Worm (Caenorhabditis elegans): ENCODE measurements around the gene D1005.6.

Gene D1005.6

ce11 chrX:1454385-1454784 is 10.2 kb downstream of the D1005.6 start:
- TF ChIP-seq egl-27 (tag; optimal IDR thresholded peaks at IDR 0.05): peak; percentile 90
- peak; percentile 74 for TF ChIP-seq nhr-43 (tag; optimal IDR thresholded peaks at IDR 0.05; ENCODE audit: poor library complexity, severe bottlenecking)
- peak; percentile 57 for TF ChIP-seq R02D3.7 (tag; optimal IDR thresholded peaks at IDR 0.05)
- peak; percentile 98 for TF ChIP-seq nhr-25 (tag; optimal IDR thresholded peaks at IDR 0.05)
- no peak for TF ChIP-seq ceh-16 (tag; optimal IDR thresholded peaks at IDR 0.05)
- no peak for TF ChIP-seq nhr-67 (tag; optimal IDR thresholded peaks at IDR 0.05)
- peak; percentile 88 for TF ChIP-seq nfya-1 (tag; optimal IDR thresholded peaks at IDR 0.05; ENCODE audit: insufficient read depth)
- peak; percentile 83 for TF ChIP-seq elt-2 (tag; optimal IDR thresholded peaks at IDR 0.05)
- no peak for TF ChIP-seq nhr-237 (tag; optimal IDR thresholded peaks at IDR 0.05)
- TF ChIP-seq unc-62 (GFP tag; optimal IDR thresholded peaks at IDR 0.05): peak; percentile 64
- peak; percentile 6 for TF ChIP-seq elt-1 (tag; optimal IDR thresholded peaks at IDR 0.05)
- no peak for TF ChIP-seq nhr-12 (tag; optimal IDR thresholded peaks at IDR 0.05)
- TF ChIP-seq pqm-1 (tag; optimal IDR thresholded peaks at IDR 0.05): peak; percentile 55
- peak; percentile 81 for TF ChIP-seq ceh-82 (tag; optimal IDR thresholded peaks at IDR 0.05)
- TF ChIP-seq fos-1 (tag; optimal IDR thresholded peaks at IDR 0.05): peak; percentile 100
- peak; percentile 84 for TF ChIP-seq nhr-11 (tag; optimal IDR thresholded peaks at IDR 0.05)
- peak; percentile 90 for TF ChIP-seq lsy-12 (tag; optimal IDR thresholded peaks at IDR 0.05)
- TF ChIP-seq mdl-1 (tag; optimal IDR thresholded peaks at IDR 0.05): peak; percentile 76
- TF ChIP-seq ceh-28 (tag; optimal IDR thresholded peaks at IDR 0.05): peak; percentile 82
- TF ChIP-seq egl-5 (tag; optimal IDR thresholded peaks at IDR 0.05): peak; percentile 17
- TF ChIP-seq lin-39 (tag; optimal IDR thresholded peaks at IDR 0.05): peak; percentile 93
- TF ChIP-seq nhr-76 (tag; optimal IDR thresholded peaks at IDR 0.05): no peak
- TF ChIP-seq ZK546.5 (tag; optimal IDR thresholded peaks at IDR 0.05): no peak
- TF ChIP-seq nhr-77 (tag; optimal IDR thresholded peaks at IDR 0.05): peak; percentile 25
- peak; percentile 77 for TF ChIP-seq ama-1 (optimal IDR thresholded peaks at IDR 0.05)
- peak; percentile 84 for TF ChIP-seq tbx-2 (tag; optimal IDR thresholded peaks at IDR 0.05)
- peak; percentile 48 for TF ChIP-seq lin-15B (tag; optimal IDR thresholded peaks at IDR 0.05)
- TF ChIP-seq jun-1 (tag; optimal IDR thresholded peaks at IDR 0.05): peak; percentile 99
- no peak for TF ChIP-seq daf-12 (tag; optimal IDR thresholded peaks at IDR 0.05)
- peak; percentile 86 for TF ChIP-seq sea-2 (GFP tag; optimal IDR thresholded peaks at IDR 0.05)
- TF ChIP-seq ztf-4 (tag; optimal IDR thresholded peaks at IDR 0.05): no peak
- no peak for TF ChIP-seq nhr-28 (tag; optimal IDR thresholded peaks at IDR 0.05)
- TF ChIP-seq ztf-11 (tag; optimal IDR thresholded peaks at IDR 0.05): no peak
- peak; percentile 93 for TF ChIP-seq nhr-23 (tag; optimal IDR thresholded peaks at IDR 0.05)
- no peak for TF ChIP-seq eor-1 (tag; optimal IDR thresholded peaks at IDR 0.05)
- peak; percentile 94 for TF ChIP-seq pha-4 (tag; optimal IDR thresholded peaks at IDR 0.05)
- peak; percentile 27 for TF ChIP-seq fkh-2 (tag; optimal IDR thresholded peaks at IDR 0.05)
- peak; percentile 16 for TF ChIP-seq unc-39 (tag; optimal IDR thresholded peaks at IDR 0.05)
- TF ChIP-seq skn-1 (tag; optimal IDR thresholded peaks at IDR 0.05): peak; percentile 83
- peak; percentile 44 for TF ChIP-seq fkh-10 (GFP tag; optimal IDR thresholded peaks at IDR 0.05)
- peak in 2 of 3 experiments; percentile 44 to 77 for TF ChIP-seq elt-3 (tag; optimal IDR thresholded peaks at IDR 0.05)
- no peak for TF ChIP-seq mml-1 (tag; optimal IDR thresholded peaks at IDR 0.05)
- peak; percentile 79 for TF ChIP-seq snpc-4 (tag; optimal IDR thresholded peaks at IDR 0.05)
- TF ChIP-seq aly-2 (tag; optimal IDR thresholded peaks at IDR 0.05): no peak
- TF ChIP-seq zag-1 (tag; optimal IDR thresholded peaks at IDR 0.05): no peak
- peak; percentile 94 for TF ChIP-seq hmg-11 (tag; optimal IDR thresholded peaks at IDR 0.05)
- no peak for TF ChIP-seq ceh-9 (tag; optimal IDR thresholded peaks at IDR 0.05)

ce11 chrX:1453770-1454169 is 10.8 kb downstream of the D1005.6 start, which contains the start of gene cebp-1:
cebp-1 (minus strand) TSS chrX:1453868.
- TF ChIP-seq elt-2 (tag; optimal IDR thresholded peaks at IDR 0.05): peak; percentile 79
- no peak for TF ChIP-seq daf-12 (tag; optimal IDR thresholded peaks at IDR 0.05)
- peak; percentile 40 for TF ChIP-seq pqm-1 (tag; optimal IDR thresholded peaks at IDR 0.05)
- TF ChIP-seq nhr-25 (tag; optimal IDR thresholded peaks at IDR 0.05): peak; percentile 16
- TF ChIP-seq R02D3.7 (tag; optimal IDR thresholded peaks at IDR 0.05): no peak
- peak; percentile 56 for TF ChIP-seq pha-4 (tag; optimal IDR thresholded peaks at IDR 0.05)
- peak; percentile 27 for TF ChIP-seq lin-39 (tag; optimal IDR thresholded peaks at IDR 0.05)
